Fruit fly (Drosophila melanogaster) whole organism, prepupa: ENCODE results near the gene Fer3.
A peak's percentile ranks its signal among the peaks of the same experiment; 100 is the strongest.

ENCODE experiments used
- Blimp-1 ChIP-seq: fragments of 200-800 bp; sonication (Bioruptor generic); optimal IDR thresholded peaks from 3 replicates; lab custom pipeline; 2017; ENCODE audit warnings: missing biosample characterization, missing genetic modification characterization, mild to moderate bottlenecking, moderate library complexity, missing genetic modification reagents
- CG10631 ChIP-seq: fragments of 200-800 bp; sonication (Bioruptor generic); optimal IDR thresholded peaks from 2 replicates; lab custom pipeline; 2016; ENCODE audit warnings: missing biosample characterization, missing genetic modification characterization
- CG10669 ChIP-seq: fragments of 200-800 bp; sonication (Bioruptor generic); optimal IDR thresholded peaks from 3 replicates; lab custom pipeline; 2018; ENCODE audit warnings: missing biosample characterization, mild to moderate bottlenecking, missing genetic modification characterization, moderate library complexity
- CG11294 ChIP-seq: fragments of 200-800 bp; sonication (Bioruptor generic); IDR thresholded peaks from 2 replicates; pipeline ENCODE4 v1.3.6; 2022; ENCODE audit warnings: missing biosample characterization, missing genetic modification characterization
- CG11902 ChIP-seq: fragments of 200-800 bp; sonication (Bioruptor generic); optimal IDR thresholded peaks from 3 replicates; lab custom pipeline; 2016; ENCODE audit warnings: missing biosample characterization, missing genetic modification characterization
- CG15336 ChIP-seq: fragments of 200-800 bp; sonication (Bioruptor generic); IDR thresholded peaks from 2 replicates; pipeline ENCODE4 v1.3.6; 2022; ENCODE audit warnings: missing biosample characterization, missing genetic modification characterization
- CG16779 ChIP-seq: fragments of 200-800 bp; sonication (Bioruptor generic); optimal IDR thresholded peaks from 3 replicates; lab custom pipeline; 2017; ENCODE audit warnings: missing biosample characterization, mild to moderate bottlenecking, missing genetic modification characterization
- CG3032 ChIP-seq: fragments of 200-800 bp; optimal IDR thresholded peaks from 2 replicates; lab custom pipeline; 2019; ENCODE audit warnings: missing biosample characterization, mild to moderate bottlenecking, missing genetic modification characterization, moderate library complexity
- CG31627 ChIP-seq: fragments of 200-800 bp; sonication (Bioruptor generic); optimal IDR thresholded peaks from 3 replicates; lab custom pipeline; 2016; ENCODE audit warnings: missing biosample characterization, missing genetic modification characterization
- CG32006 ChIP-seq: fragments of 200-800 bp; sonication (Bioruptor generic); optimal IDR thresholded peaks from 3 replicates; lab custom pipeline; 2017; ENCODE audit warnings: missing biosample characterization, mild to moderate bottlenecking, missing genetic modification characterization
- CG34406 ChIP-seq: fragments of 200-800 bp; sonication (Bioruptor generic); optimal IDR thresholded peaks from 3 replicates; lab custom pipeline; 2016; ENCODE audit warnings: missing biosample characterization, missing genetic modification characterization
- CG3919 ChIP-seq: fragments of 200-800 bp; sonication (Bioruptor generic); optimal IDR thresholded peaks from 3 replicates; lab custom pipeline; 2016; ENCODE audit warnings: missing biosample characterization, missing genetic modification characterization
- CG6276 ChIP-seq: fragments of 200-800 bp; sonication (Bioruptor generic); optimal IDR thresholded peaks from 2 replicates; lab custom pipeline; 2017; ENCODE audit warnings: missing biosample characterization, mild to moderate bottlenecking, missing genetic modification characterization
- CG6808 ChIP-seq: fragments of 200-800 bp; sonication (Bioruptor generic); optimal IDR thresholded peaks from 3 replicates; lab custom pipeline; 2017; ENCODE audit warnings: missing biosample characterization, missing genetic modification characterization, mild to moderate bottlenecking, moderate library complexity, missing genetic modification reagents
- CG6854 ChIP-seq: fragments of 200-800 bp; sonication (Bioruptor generic); optimal IDR thresholded peaks from 2 replicates; lab custom pipeline; 2017; ENCODE audit warnings: missing biosample characterization, mild to moderate bottlenecking, missing genetic modification characterization
- CG8119 ChIP-seq: fragments of 200-800 bp; sonication (Bioruptor generic); IDR thresholded peaks from 3 replicates; pipeline ENCODE4 v1.3.6; 2022; ENCODE audit warnings: missing biosample characterization, missing genetic modification characterization
- CG8319 ChIP-seq: fragments of 200-800 bp; sonication (Bioruptor generic); optimal IDR thresholded peaks from 3 replicates; lab custom pipeline; 2016; ENCODE audit warnings: missing biosample characterization, missing genetic modification characterization
- CG8632 ChIP-seq: fragments of 200-800 bp; sonication (Bioruptor generic); optimal IDR thresholded peaks from 3 replicates; lab custom pipeline; 2016; ENCODE audit warnings: missing biosample characterization, missing genetic modification characterization
- CG9139 ChIP-seq: fragments of 200-800 bp; sonication (Bioruptor generic); optimal IDR thresholded peaks from 3 replicates; lab custom pipeline; 2017; ENCODE audit warnings: missing biosample characterization, mild to moderate bottlenecking, missing genetic modification characterization
- Eip75B ChIP-seq: fragments of 200-800 bp; sonication (Bioruptor generic); optimal IDR thresholded peaks from 3 replicates; lab custom pipeline; 2016; ENCODE audit warnings: missing biosample characterization, missing genetic modification characterization
- Eip78C ChIP-seq: fragments of 200-800 bp; sonication (Bioruptor generic); peaks from one replicate; lab custom pipeline; 2016; ENCODE audit warnings: missing biosample characterization, missing genetic modification characterization
- Eip93F ChIP-seq: fragments of 200-800 bp; sonication (Bioruptor generic); optimal IDR thresholded peaks from 2 replicates; lab custom pipeline; 2016; ENCODE audit warnings: missing biosample characterization, mild to moderate bottlenecking, missing genetic modification characterization
- Ets21C ChIP-seq: fragments of 200-800 bp; sonication (Bioruptor generic); optimal IDR thresholded peaks from 3 replicates; lab custom pipeline; 2016; ENCODE audit warnings: missing biosample characterization, missing genetic modification characterization
- Ets96B ChIP-seq: fragments of 200-800 bp; optimal IDR thresholded peaks from 2 replicates; lab custom pipeline; 2019; ENCODE audit warnings: missing biosample characterization, mild to moderate bottlenecking, missing genetic modification characterization, moderate library complexity
- Gug ChIP-seq: fragments of 200-800 bp; sonication (Bioruptor generic); IDR thresholded peaks from 2 replicates; pipeline ENCODE4 v1.3.6; 2022; ENCODE audit warnings: missing biosample characterization, missing genetic modification characterization
- Hr38 ChIP-seq: sonication (Bioruptor generic); optimal IDR thresholded peaks from 2 replicates; lab custom pipeline; 2016; ENCODE audit warnings: missing biosample characterization, missing genetic modification characterization
- Hr39 ChIP-seq: fragments of 200-800 bp; sonication (Bioruptor generic); optimal IDR thresholded peaks from 2 replicates; lab custom pipeline; 2016; ENCODE audit warnings: missing biosample characterization, missing genetic modification characterization
- Hr4 ChIP-seq: fragments of 200-800 bp; sonication (Bioruptor generic); optimal IDR thresholded peaks from 3 replicates; lab custom pipeline; 2016; ENCODE audit warnings: missing biosample characterization, missing genetic modification characterization
- OdsH ChIP-seq: fragments of 200-800 bp; sonication (Bioruptor generic); optimal IDR thresholded peaks from 3 replicates; lab custom pipeline; 2016; ENCODE audit warnings: missing biosample characterization, missing genetic modification characterization
- Smox ChIP-seq: fragments of 200-800 bp; sonication (Bioruptor generic); optimal IDR thresholded peaks from 3 replicates; lab custom pipeline; 2016; ENCODE audit warnings: missing biosample characterization, missing genetic modification characterization
- Sox102F ChIP-seq: fragments of 200-800 bp; sonication (Bioruptor generic); optimal IDR thresholded peaks from 2 replicates; lab custom pipeline; 2016; ENCODE audit warnings: missing biosample characterization, mild to moderate bottlenecking, missing genetic modification characterization
- Sox14 ChIP-seq: fragments of 200-800 bp; sonication (Bioruptor generic); optimal IDR thresholded peaks from 3 replicates; lab custom pipeline; 2016; ENCODE audit warnings: missing biosample characterization, missing genetic modification characterization
- Sox15 ChIP-seq: fragments of 200-800 bp; sonication (Bioruptor generic); optimal IDR thresholded peaks from 3 replicates; lab custom pipeline; 2016; ENCODE audit warnings: missing biosample characterization, missing genetic modification characterization
- acj6 ChIP-seq: fragments of 200-800 bp; sonication (Bioruptor generic); optimal IDR thresholded peaks from 3 replicates; lab custom pipeline; 2016; ENCODE audit warnings: missing biosample characterization, missing genetic modification characterization
- cyc ChIP-seq: fragments of 200-800 bp; sonication (Bioruptor generic); optimal IDR thresholded peaks from 3 replicates; lab custom pipeline; 2016; ENCODE audit warnings: missing biosample characterization, missing genetic modification characterization
- dac ChIP-seq: fragments of 200-800 bp; sonication (Bioruptor generic); optimal IDR thresholded peaks from 2 replicates; lab custom pipeline; 2017; ENCODE audit warnings: missing biosample characterization, mild to moderate bottlenecking, missing genetic modification characterization
- dsx ChIP-seq: fragments of 200-800 bp; optimal IDR thresholded peaks from 3 replicates; lab custom pipeline; 2019; ENCODE audit warnings: missing biosample characterization, mild to moderate bottlenecking, missing genetic modification characterization, moderate library complexity; ENCODE audit not compliant: poor library complexity, severe bottlenecking
- eg ChIP-seq: fragments of 200-800 bp; sonication (Bioruptor generic); IDR thresholded peaks from 3 replicates; pipeline ENCODE4 v1.3.6; 2022; ENCODE audit warnings: missing biosample characterization, missing genetic modification characterization
- esn ChIP-seq: fragments of 200-800 bp; sonication (Bioruptor generic); optimal IDR thresholded peaks from 2 replicates; lab custom pipeline; 2016; ENCODE audit warnings: missing biosample characterization, mild to moderate bottlenecking, missing genetic modification characterization, moderate library complexity
- fd59A ChIP-seq: fragments of 200-800 bp; sonication (Bioruptor generic); optimal IDR thresholded peaks from 2 replicates; lab custom pipeline; 2017; ENCODE audit warnings: missing biosample characterization, mild to moderate bottlenecking, missing genetic modification characterization, missing genetic modification reagents
- fkh ChIP-seq: fragments of 200-800 bp; sonication (Bioruptor generic); optimal IDR thresholded peaks from 3 replicates; lab custom pipeline; 2017; ENCODE audit warnings: missing biosample characterization, mild to moderate bottlenecking, missing genetic modification characterization, moderate library complexity
- lz ChIP-seq: fragments of 200-800 bp; sonication (Bioruptor generic); optimal IDR thresholded peaks from 3 replicates; lab custom pipeline; 2016; ENCODE audit warnings: missing biosample characterization, missing genetic modification characterization
- net ChIP-seq: fragments of 200-800 bp; sonication (Bioruptor generic); optimal IDR thresholded peaks from 3 replicates; lab custom pipeline; 2016; ENCODE audit warnings: missing biosample characterization, missing genetic modification characterization
- pdm3 ChIP-seq: fragments of 200-800 bp; sonication (Bioruptor generic); optimal IDR thresholded peaks from 3 replicates; lab custom pipeline; 2016; ENCODE audit warnings: missing biosample characterization, missing genetic modification characterization
- salr ChIP-seq, 2 experiments: fragments of 200-800 bp; sonication (Bioruptor generic); optimal IDR thresholded peaks; 3 replicates each; lab custom pipeline; 2016 to 2018; ENCODE audit warnings: missing biosample characterization in 2 of 2, missing genetic modification characterization in 2 of 2, mild to moderate bottlenecking in 1 of 2
- spab ChIP-seq: fragments of 200-800 bp; sonication (Bioruptor generic); optimal IDR thresholded peaks from 2 replicates; lab custom pipeline; 2017; ENCODE audit warnings: missing biosample characterization, mild to moderate bottlenecking, missing genetic modification characterization, missing genetic modification reagents
- ss ChIP-seq, 2 experiments: fragments of 200-800 bp; sonication (Bioruptor generic); optimal IDR thresholded peaks; 2 replicates in 1 of 2; 3 replicates in 1 of 2; lab custom pipeline; 2017 to 2018; ENCODE audit warnings: mild to moderate bottlenecking in 2 of 2, missing biosample characterization in 2 of 2, missing genetic modification characterization in 2 of 2, moderate library complexity in 1 of 2
- svp ChIP-seq: fragments of 200-800 bp; sonication (Bioruptor generic); peaks from one replicate; lab custom pipeline; 2016; ENCODE audit warnings: missing biosample characterization, missing genetic modification characterization
- topi ChIP-seq: fragments of 200-800 bp; sonication (Bioruptor generic); optimal IDR thresholded peaks from 3 replicates; lab custom pipeline; 2016; ENCODE audit warnings: missing biosample characterization, missing genetic modification characterization
- vri ChIP-seq: fragments of 200-800 bp; sonication (Bioruptor generic); optimal IDR thresholded peaks from 3 replicates; lab custom pipeline; 2016; ENCODE audit warnings: missing biosample characterization, mild to moderate bottlenecking, missing genetic modification characterization

Gene Fer3

dm6 chr3R:11665508-11665907, 28.6 kb downstream of the Fer3 start:
- TF ChIP-seq Sox102F (no peak), pdm3 (GFP tag; lab: Kevin White, UChicago) (peak; percentile 1), Hr38 (GFP tag; lab: Kevin White, UChicago) (no peak), Sox14 (GFP tag; lab: Kevin White, UChicago) (no peak), cyc (peak; percentile 13), CG3032 (tag; lab: Kevin White, UChicago) (no peak), Eip78C (GFP tag; lab: Kevin White, UChicago) (peak; percentile 58), dac (no peak), acj6 (no peak), esn (GFP tag; lab: Kevin White, UChicago) (peak; percentile 34), vri (no peak), salr (GFP tag; optimal IDR thresholded peaks at IDR 0.05; lab: Kevin White, UChicago) (no peak), CG31627 (GFP tag; lab: Kevin White, UChicago) (no peak), topi (GFP tag; lab: Kevin White, UChicago) (no peak), CG10669 (GFP tag; lab: Kevin White, UChicago) (no peak)

- TF ChIP-seq Hr4 (GFP tag; lab: Kevin White, UChicago) = no peak
- TF ChIP-seq OdsH (GFP tag; lab: Kevin White, UChicago) = peak; percentile 15
- no peak for TF ChIP-seq CG32006 (GFP tag; lab: Kevin White, UChicago)
- TF ChIP-seq Ets21C (GFP tag; lab: Kevin White, UChicago) = no peak
- TF ChIP-seq CG6808 = no peak
- no peak for TF ChIP-seq lz (GFP tag; lab: Kevin White, UChicago)
- no peak for TF ChIP-seq CG6276 (GFP tag; lab: Kevin White, UChicago)
- no peak for TF ChIP-seq cyc
- TF ChIP-seq Blimp-1 (GFP tag; lab: Kevin White, UChicago) = no peak
- TF ChIP-seq CG3032 (tag; lab: Kevin White, UChicago) = peak; percentile 26
- no peak for TF ChIP-seq svp (GFP tag; lab: Kevin White, UChicago)
- TF ChIP-seq Gug (GFP tag; lab: Robert Waterston, UW) = no peak
- TF ChIP-seq spab (GFP tag; lab: Kevin White, UChicago) = peak; percentile 10
- 0 out of 2 replicates have a peak, but pooled peaks have one; percentile 17 for TF ChIP-seq CG15336 (GFP tag; lab: Robert Waterston, UW)
- TF ChIP-seq Sox102F = no peak
- no peak for TF ChIP-seq CG16779
- no peak for TF ChIP-seq Ets96B (tag; lab: Kevin White, UChicago)
- TF ChIP-seq Hr39 (GFP tag; lab: Kevin White, UChicago) = no peak
- TF ChIP-seq Eip78C (GFP tag; lab: Kevin White, UChicago) = peak; percentile 69
- TF ChIP-seq fd59A (GFP tag; lab: Kevin White, UChicago) = no peak
- TF ChIP-seq CG11294 (GFP tag; lab: Robert Waterston, UW) = no peak
- no peak for TF ChIP-seq CG6854 (GFP tag; lab: Kevin White, UChicago)
- TF ChIP-seq salr (GFP tag; optimal IDR thresholded peaks at IDR 0.05; lab: Kevin White, UChicago) = no peak
- TF ChIP-seq acj6 = no peak
- TF ChIP-seq dsx (GFP tag; lab: Kevin White, UChicago) = no peak
- TF ChIP-seq Smox = no peak
- peak; percentile 3 for TF ChIP-seq CG34406 (GFP tag; lab: Kevin White, UChicago)
- no peak for TF ChIP-seq eg (GFP tag; lab: Robert Waterston, UW)
- no peak for TF ChIP-seq CG9139 (GFP tag; lab: Kevin White, UChicago)
- TF ChIP-seq CG10631 (GFP tag; lab: Kevin White, UChicago) = no peak
- TF ChIP-seq Sox15 (GFP tag; lab: Kevin White, UChicago) = no peak
- TF ChIP-seq Eip93F (GFP tag; lab: Kevin White, UChicago) = no peak
- no peak for TF ChIP-seq fkh (GFP tag; lab: Kevin White, UChicago)
- no peak for TF ChIP-seq CG31627 (GFP tag; lab: Kevin White, UChicago)
- TF ChIP-seq vri = no peak
- TF ChIP-seq CG8632 = no peak
- TF ChIP-seq ss (GFP tag; optimal IDR thresholded peaks at IDR 0.05; lab: Kevin White, UChicago) = peak in 1 of 2 experiments; percentile 37
- no peak for TF ChIP-seq Eip75B (GFP tag; lab: Kevin White, UChicago)
- TF ChIP-seq CG11902 (GFP tag; lab: Kevin White, UChicago) = no peak
- no peak for TF ChIP-seq net (GFP tag; lab: Kevin White, UChicago)
- TF ChIP-seq CG3919 (GFP tag; lab: Kevin White, UChicago) = peak; percentile 33
- TF ChIP-seq CG8319 (GFP tag; lab: Kevin White, UChicago) = no peak
- TF ChIP-seq dac = no peak
- TF ChIP-seq esn (GFP tag; lab: Kevin White, UChicago) = no peak
- TF ChIP-seq CG8119 (GFP tag; lab: Robert Waterston, UW) = no peak
These were observed 30.7 kb downstream of the Fer3 start for dm6 chr3R:11663441-11663840.
